Worm (Caenorhabditis elegans): ENCODE data around the gene Y71H2AM.25.

DNA sequence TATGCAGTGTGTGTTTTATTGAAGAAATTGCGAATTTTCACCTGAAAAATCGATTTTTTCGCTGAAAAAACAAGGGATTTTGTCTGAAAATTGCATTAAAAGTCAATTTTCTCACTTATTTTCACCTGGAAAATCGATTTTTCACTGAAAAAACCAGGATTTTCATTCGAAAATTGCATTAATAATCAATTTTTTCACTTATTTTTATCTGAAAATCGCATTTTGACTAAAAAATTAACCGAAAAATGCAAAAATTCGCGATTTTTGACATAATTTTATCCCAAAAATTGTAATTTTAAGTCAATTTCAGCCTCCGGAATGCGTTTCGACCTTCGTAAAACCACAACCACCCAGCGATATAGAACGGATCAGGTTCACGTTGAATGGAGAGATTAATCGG lies 30.2 kb downstream of the Y71H2AM.25 start, which contains the start of gene Y71H2AM.29:
- TF ChIP-seq pqm-1 (tag; optimal IDR thresholded peaks at IDR 0.05) (no peak), mec-3 (tag; optimal IDR thresholded peaks at IDR 0.05; ENCODE audit: borderline replicate concordance) (no peak), hlh-30 (tag; optimal IDR thresholded peaks at IDR 0.05; ENCODE audit: insufficient read depth) (no peak), pha-4 (tag; optimal IDR thresholded peaks at IDR 0.05) (no peak), elt-2 (tag; optimal IDR thresholded peaks at IDR 0.05) (no peak), pros-1 (tag; optimal IDR thresholded peaks at IDR 0.05) (no peak), gmeb-2 (tag; optimal IDR thresholded peaks at IDR 0.05) (no peak)

All from whole organism, late embryonic.